Fruit fly (Drosophila melanogaster): ENCODE data around the gene CG3168.

The CG3168 gene

dm6 chrX:6678635-6679501 lies 60.9 kb downstream of the CG3168 start, which contains the start of gene ND-ASHI (continued):
- TF ChIP-seq dmrt99B (tag; optimal IDR thresholded peaks at IDR 0.05) = peak; percentile 94
- TF ChIP-seq nerfin-1 (tag; optimal IDR thresholded peaks at IDR 0.05) = peak; percentile 83
- peak; percentile 93 for TF ChIP-seq bab2 (GFP tag; optimal IDR thresholded peaks at IDR 0.05)
- TF ChIP-seq Rfx (GFP tag; IDR thresholded peaks at IDR 0.05) = peak; percentile 98
- TF ChIP-seq CG34224 (GFP tag; IDR thresholded peaks at IDR 0.05; ENCODE audit: partially characterized antibody) = no peak
- TF ChIP-seq sob (GFP tag; IDR thresholded peaks at IDR 0.05) = peak; percentile 97
- TF ChIP-seq CG16863 (GFP tag; optimal IDR thresholded peaks at IDR 0.05) = peak; percentile 85
- peak; percentile 92 for TF ChIP-seq Nf-YA (GFP tag; IDR thresholded peaks at IDR 0.05)
- peak; percentile 81 for TF ChIP-seq Elba2 (GFP tag; optimal IDR thresholded peaks at IDR 0.05)
- peak; percentile 85 for TF ChIP-seq CG18764 (GFP tag; optimal IDR thresholded peaks at IDR 0.05)
- peak; percentile 94 for TF ChIP-seq Ptx1 (GFP tag; IDR thresholded peaks at IDR 0.05)
- no peak for TF ChIP-seq cg (GFP tag; optimal IDR thresholded peaks at IDR 0.05)
- TF ChIP-seq chif (GFP tag; optimal IDR thresholded peaks at IDR 0.05) = peak; percentile 88 to 90
- no peak for TF ChIP-seq Dip2 (GFP tag; IDR thresholded peaks at IDR 0.05)
- TF ChIP-seq Lim3 (GFP tag; IDR thresholded peaks at IDR 0.05) = peak; percentile 78
- peak; percentile 97 for TF ChIP-seq CG3281 (GFP tag; optimal IDR thresholded peaks at IDR 0.05)
- peak; percentile 92 for TF ChIP-seq CG11093 (GFP tag; IDR thresholded peaks at IDR 0.05)
- TF ChIP-seq Sry-β (GFP tag; optimal IDR thresholded peaks at IDR 0.05) = peak; percentile 37
- TF ChIP-seq so (GFP tag; IDR thresholded peaks at IDR 0.05) = peak; percentile 94
- peak; percentile 98 for TF ChIP-seq slbo (GFP tag; IDR thresholded peaks at IDR 0.05)
- TF ChIP-seq Hey (tag; optimal IDR thresholded peaks at IDR 0.05) = no peak
- peak; percentile 94 for TF ChIP-seq Optix (GFP tag; IDR thresholded peaks at IDR 0.05)
- TF ChIP-seq org-1 (GFP tag; optimal IDR thresholded peaks at IDR 0.05) = peak; percentile 93
- peak; percentile 84 for TF ChIP-seq tx (GFP tag; optimal IDR thresholded peaks at IDR 0.05)
- peak; percentile 79 for TF ChIP-seq btn (GFP tag; optimal IDR thresholded peaks at IDR 0.05)
- peak; percentile 90 for TF ChIP-seq CG30431 (GFP tag; optimal IDR thresholded peaks at IDR 0.05)
- peak; percentile 96 for TF ChIP-seq CG6813 (GFP tag; optimal IDR thresholded peaks at IDR 0.05)
- TF ChIP-seq chn (GFP tag; optimal IDR thresholded peaks at IDR 0.05) = peak; percentile 89
- TF ChIP-seq CG18599 (GFP tag; optimal IDR thresholded peaks at IDR 0.05) = peak; percentile 98
- TF ChIP-seq Fer3 (tag; optimal IDR thresholded peaks at IDR 0.05) = peak; percentile 96
- TF ChIP-seq unpg (GFP tag; optimal IDR thresholded peaks at IDR 0.05) = peak; percentile 94
- TF ChIP-seq Poxn (GFP tag; IDR thresholded peaks at IDR 0.05) = peak; percentile 89
- peak; percentile 98 for TF ChIP-seq CG9932 (GFP tag; IDR thresholded peaks at IDR 0.05)
- peak; percentile 95 for TF ChIP-seq CG10366 (GFP tag; IDR thresholded peaks at IDR 0.05)
- peak; percentile 96 for TF ChIP-seq dysf (GFP tag; IDR thresholded peaks at IDR 0.05)
- peak; percentile 90 for TF ChIP-seq CG12104 (GFP tag; optimal IDR thresholded peaks at IDR 0.05)
- peak; percentile 95 for TF ChIP-seq CG15269 (tag; optimal IDR thresholded peaks at IDR 0.05)
- TF ChIP-seq CG11723 (GFP tag; optimal IDR thresholded peaks at IDR 0.05) = peak; percentile 90
- TF ChIP-seq scrt (GFP tag; optimal IDR thresholded peaks at IDR 0.05) = peak; percentile 90
- peak; percentile 99 for TF ChIP-seq vvl (GFP tag; IDR thresholded peaks at IDR 0.05)
- peak; percentile 92 for TF ChIP-seq Oaz (GFP tag; IDR thresholded peaks at IDR 0.05)
- TF ChIP-seq disco-r (GFP tag; optimal IDR thresholded peaks at IDR 0.05) = peak; percentile 90
- TF ChIP-seq p53 (GFP tag; optimal IDR thresholded peaks at IDR 0.05) = peak; percentile 48
- TF ChIP-seq CG1603 (tag; optimal IDR thresholded peaks at IDR 0.05) = peak; percentile 96
- TF ChIP-seq Sox100B (GFP tag; optimal IDR thresholded peaks at IDR 0.05) = peak; percentile 86
- TF ChIP-seq CG11504 (tag; optimal IDR thresholded peaks at IDR 0.05) = peak; percentile 92
- TF ChIP-seq kah (GFP tag; optimal IDR thresholded peaks at IDR 0.05) = peak; percentile 56
- no peak for TF ChIP-seq CG8478 (optimal IDR thresholded peaks at IDR 0.05)
- TF ChIP-seq fd64A (GFP tag; optimal IDR thresholded peaks at IDR 0.05) = peak; percentile 81
- peak; percentile 91 for TF ChIP-seq ATbp (GFP tag; optimal IDR thresholded peaks at IDR 0.05)

Measured in whole organism, embryonic.